Fruit fly (Drosophila melanogaster) whole organism, adult: ENCODE measurements around the gene CG14125.

ENCODE experiments used
- CG14711 ChIP-seq: fragments of 200-800 bp; sonication (Bioruptor generic); optimal IDR thresholded peaks from 2 replicates; lab custom pipeline; 2018; ENCODE audit warnings: missing biosample characterization, mild to moderate bottlenecking, missing genetic modification characterization, moderate library complexity
- CG1620 ChIP-seq: fragments of 200-800 bp; sonication (Bioruptor generic); optimal IDR thresholded peaks from 2 replicates; lab custom pipeline; 2016; ENCODE audit warnings: missing biosample characterization, missing genetic modification characterization
- CG33017 ChIP-seq: fragments of 200-800 bp; sonication (Bioruptor generic); optimal IDR thresholded peaks from 2 replicates; lab custom pipeline; 2018; ENCODE audit warnings: missing biosample characterization, mild to moderate bottlenecking, missing genetic modification characterization, moderate library complexity
- CG5204 ChIP-seq: fragments of 200-800 bp; sonication (Bioruptor generic); optimal IDR thresholded peaks from 2 replicates; lab custom pipeline; 2016; ENCODE audit warnings: missing biosample characterization, missing genetic modification characterization
- CG7101 ChIP-seq: fragments of 200-800 bp; sonication (Bioruptor generic); optimal IDR thresholded peaks from 2 replicates; lab custom pipeline; 2018; ENCODE audit warnings: missing biosample characterization, mild to moderate bottlenecking, missing genetic modification characterization, moderate library complexity
- Crg-1 ChIP-seq: fragments of 200-800 bp; sonication (Bioruptor generic); optimal IDR thresholded peaks from 2 replicates; lab custom pipeline; 2016; ENCODE audit warnings: missing biosample characterization, missing genetic modification characterization
- Mnt ChIP-seq: fragments of 200-800 bp; sonication (Bioruptor generic); optimal IDR thresholded peaks from 2 replicates; lab custom pipeline; 2016; ENCODE audit warnings: missing biosample characterization, mild to moderate bottlenecking, missing genetic modification characterization
- bab1 ChIP-seq: fragments of 200-800 bp; sonication (Bioruptor generic); optimal IDR thresholded peaks from 3 replicates; lab custom pipeline; 2019; ENCODE audit warnings: missing biosample characterization, mild to moderate bottlenecking, missing genetic modification characterization, moderate library complexity
- cic ChIP-seq: fragments of 200-800 bp; sonication (Bioruptor generic); optimal IDR thresholded peaks from 2 replicates; lab custom pipeline; 2017; ENCODE audit warnings: missing biosample characterization, mild to moderate bottlenecking, missing genetic modification characterization, moderate library complexity
- cnc ChIP-seq, 2 experiments: fragments of >200 bp; optimal IDR thresholded peaks; 2 replicates each; lab custom pipeline; 2017
- ovo ChIP-seq: fragments of 200-800 bp; sonication (Bioruptor generic); optimal IDR thresholded peaks from 2 replicates; lab custom pipeline; 2016; ENCODE audit warnings: missing biosample characterization, missing genetic modification characterization
- pad ChIP-seq: fragments of 200-800 bp; sonication (Bioruptor generic); optimal IDR thresholded peaks from 3 replicates; lab custom pipeline; 2017; ENCODE audit warnings: missing biosample characterization, missing genetic modification characterization, mild to moderate bottlenecking, moderate library complexity, missing genetic modification reagents
- tj ChIP-seq: fragments of 200-800 bp; sonication (Bioruptor generic); optimal IDR thresholded peaks from 3 replicates; lab custom pipeline; 2017; ENCODE audit warnings: missing biosample characterization, mild to moderate bottlenecking, missing genetic modification characterization, moderate library complexity
- toe ChIP-seq: fragments of 200-800 bp; sonication (Bioruptor generic); optimal IDR thresholded peaks from 2 replicates; lab custom pipeline; 2016; ENCODE audit warnings: missing biosample characterization, missing genetic modification characterization

DNA sequence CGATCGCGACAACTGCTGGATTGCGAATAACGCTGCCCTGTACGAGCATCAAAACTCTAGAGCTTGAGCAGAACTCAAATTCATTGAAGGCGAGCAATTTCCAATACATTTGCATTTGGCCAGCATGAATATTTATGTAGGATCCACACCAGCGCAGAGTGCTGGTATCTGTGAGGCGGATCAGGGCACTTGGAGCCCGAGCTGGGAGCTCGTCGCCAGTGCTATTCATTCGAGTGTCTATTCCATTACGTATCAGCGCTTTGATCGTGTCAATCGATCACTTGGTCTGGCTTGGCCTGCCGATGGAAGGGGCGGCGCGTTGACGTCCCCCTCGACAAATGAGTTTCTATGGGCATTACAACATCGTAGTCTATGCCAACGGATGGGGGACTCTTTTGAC lies 8.6 kb upstream of the CG14125 start, which contains the start of gene prc:
- TF ChIP-seq tj (GFP tag; lab: Kevin White, UChicago) (no peak), CG33017 (no peak), Crg-1 (GFP tag; lab: Kevin White, UChicago) (no peak), pad (GFP tag; lab: Kevin White, UChicago) (no peak), CG5204 (no peak), CG7101 (tag; lab: Kevin White, UChicago) (no peak), ovo (GFP tag; lab: Kevin White, UChicago) (no peak), Mnt (no peak), cic (GFP tag; lab: Kevin White, UChicago) (no peak), bab1 (GFP tag; lab: Kevin White, UChicago) (no peak), CG1620 (GFP tag; lab: Kevin White, UChicago) (no peak), toe (no peak), cnc (optimal IDR thresholded peaks at IDR 0.05; lab: Kevin White, UChicago) (no peak), CG14711 (tag; lab: Kevin White, UChicago) (no peak)
